Worm (Caenorhabditis elegans): ENCODE data around the gene frpr-21.
A peak's percentile ranks its signal among the peaks of the same experiment; 100 is the strongest.

Gene frpr-21

ce11 chrII:10389776-10390175, 32.1 kb downstream of the frpr-21 start (continued):
- peak; percentile 47 for TF ChIP-seq somi-1 (GFP tag; optimal IDR thresholded peaks at IDR 0.05)
- TF ChIP-seq madf-6 (GFP tag; IDR thresholded peaks at IDR 0.05), result 0 out of 2 replicates have a peak, but pooled peaks have one; percentile 15
- TF ChIP-seq zfh-2 (GFP tag; conservative IDR thresholded peaks at IDR 0.05), result 0 out of 2 replicates have a peak, but pooled peaks have one; percentile 22
- no peak for TF ChIP-seq C17E4.6 (GFP tag; IDR thresholded peaks at IDR 0.05)
- TF ChIP-seq dpl-1 (GFP tag; optimal IDR thresholded peaks at IDR 0.05), result no peak
- TF ChIP-seq ztf-3 (GFP tag; optimal IDR thresholded peaks at IDR 0.05), result no peak
- no peak for TF ChIP-seq bed-2 (GFP tag; IDR thresholded peaks at IDR 0.05)
- no peak for TF ChIP-seq athp-1 (tag; optimal IDR thresholded peaks at IDR 0.05)
- peak; percentile 23 for TF ChIP-seq attf-5 (GFP tag; optimal IDR thresholded peaks at IDR 0.05)
- TF ChIP-seq attf-3 (GFP tag; conservative IDR thresholded peaks at IDR 0.05), result no peak
- no peak for TF ChIP-seq Y79H2A.3 (GFP tag; conservative IDR thresholded peaks at IDR 0.05)
- TF ChIP-seq egl-18 (GFP tag; IDR thresholded peaks at IDR 0.05), result no peak
- TF ChIP-seq mes-4 (tag; optimal IDR thresholded peaks at IDR 0.05), result no peak
- no peak for TF ChIP-seq attf-6 (GFP tag; IDR thresholded peaks at IDR 0.05)
- no peak for TF ChIP-seq lir-1 (GFP tag; conservative IDR thresholded peaks at IDR 0.05)
- no peak for TF ChIP-seq fkh-3 (tag; optimal IDR thresholded peaks at IDR 0.05)
- TF ChIP-seq Y67H2A.10 (GFP tag; conservative IDR thresholded peaks at IDR 0.05), result no peak
- no peak for TF ChIP-seq bed-1 (GFP tag; IDR thresholded peaks at IDR 0.05)
- no peak for TF ChIP-seq snpc-4 (GFP tag; optimal IDR thresholded peaks at IDR 0.05)
- TF ChIP-seq snpc-4 (tag; optimal IDR thresholded peaks at IDR 0.05), result peak in 1 of 4 experiments; percentile 20
- TF ChIP-seq xnd-1 (tag; optimal IDR thresholded peaks at IDR 0.05), result no peak
- no peak for TF ChIP-seq nhr-179 (tag; optimal IDR thresholded peaks at IDR 0.05)
- no peak for TF ChIP-seq akir-1 (GFP tag; optimal IDR thresholded peaks at IDR 0.05)
- TF ChIP-seq T26A5.8 (tag; optimal IDR thresholded peaks at IDR 0.05), result no peak
- TF ChIP-seq C06A6.2 (GFP tag; conservative IDR thresholded peaks at IDR 0.05), result no peak
- no peak for TF ChIP-seq F23B12.7 (tag; optimal IDR thresholded peaks at IDR 0.05; ENCODE audit: insufficient read depth)
- TF ChIP-seq mcd-1 (GFP tag; IDR thresholded peaks at IDR 0.05), result peak; percentile 38
- no peak for TF ChIP-seq egrh-3 (GFP tag; IDR thresholded peaks at IDR 0.05)
- TF ChIP-seq dpff-1 (tag; optimal IDR thresholded peaks at IDR 0.05), result no peak
- no peak for TF ChIP-seq ztf-28 (GFP tag; IDR thresholded peaks at IDR 0.05)
- no peak for TF ChIP-seq hmg-1.2 (GFP tag; IDR thresholded peaks at IDR 0.05)
- no peak for TF ChIP-seq B0019.2 (GFP tag; conservative IDR thresholded peaks at IDR 0.05)
- TF ChIP-seq F37B4.10 (GFP tag; IDR thresholded peaks at IDR 0.05), result no peak
- TF ChIP-seq hlh-26 (GFP tag; conservative IDR thresholded peaks at IDR 0.05), result no peak
- peak; percentile 56; the same call in 1 of the 2 replicates for TF ChIP-seq let-526 (GFP tag; IDR thresholded peaks at IDR 0.05)
- no peak for TF ChIP-seq nfya-2 (GFP tag; IDR thresholded peaks at IDR 0.05)
- TF ChIP-seq D2030.7 (GFP tag; IDR thresholded peaks at IDR 0.05), result no peak
- TF ChIP-seq F57A8.1 (GFP tag; optimal IDR thresholded peaks at IDR 0.05), result no peak
- no peak for TF ChIP-seq nhr-120 (GFP tag; IDR thresholded peaks at IDR 0.05)
- TF ChIP-seq F10E7.11 (tag; optimal IDR thresholded peaks at IDR 0.05), result no peak
- TF ChIP-seq gei-17 (GFP tag; optimal IDR thresholded peaks at IDR 0.05), result no peak
- no peak for TF ChIP-seq aptf-2 (GFP tag; conservative IDR thresholded peaks at IDR 0.05)
- no peak for TF ChIP-seq ceh-100 (GFP tag; IDR thresholded peaks at IDR 0.05)
- no peak for TF ChIP-seq rec-8 (tag; optimal IDR thresholded peaks at IDR 0.05)
- TF ChIP-seq B0261.1 (tag; optimal IDR thresholded peaks at IDR 0.05), result no peak
- no peak for TF ChIP-seq K12H6.12 (tag; optimal IDR thresholded peaks at IDR 0.05)
- TF ChIP-seq tbp1 (GFP tag; optimal IDR thresholded peaks at IDR 0.05), result peak; percentile 35
- TF ChIP-seq Y53F4B.3 (GFP tag; IDR thresholded peaks at IDR 0.05), result no peak
- TF ChIP-seq Y56A3A.18 (GFP tag; IDR thresholded peaks at IDR 0.05), result no peak
- no peak for TF ChIP-seq ceh-79 (tag; optimal IDR thresholded peaks at IDR 0.05)

Data from whole organism, young adult.